Worm (Caenorhabditis elegans) whole organism, L1 larva: ENCODE data around the gene Y102A11A.5.

ENCODE experiments used
- Y116A8C.19 ChIP-seq: sonication (generic microtip); optimal IDR thresholded peaks from 2 replicates; lab custom pipeline; 2016; ENCODE audit warnings: missing compliant biosample characterization, missing genetic modification characterization, borderline replicate concordance
- efl-1 ChIP-seq, 4 experiments: fragments of 150-350 bp; optimal IDR thresholded peaks in 3 of 4; peaks in 1 of 4; 1 replicate in 1 of 4; 2 replicates in 3 of 4; lab custom pipeline; 2014; ENCODE audit warnings: missing biosample characterization in 2 of 4, missing genetic modification characterization in 2 of 4, missing genetic modification reagents in 2 of 4
- hpl-2 ChIP-seq: fragments of 150-350 bp; optimal IDR thresholded peaks from 2 replicates; lab custom pipeline; 2014; ENCODE audit warnings: missing biosample characterization, missing genetic modification reagents, missing genetic modification characterization
- mab-9 ChIP-seq: fragments of 200-800 bp; sonication (Bioruptor generic); IDR thresholded peaks from 2 replicates; pipeline ENCODE4 v1.3.6; 2022; ENCODE audit warnings: missing genetic modification reagents, missing genetic modification characterization, missing compliant biosample characterization
- nhr-237 ChIP-seq: fragments of 150-350 bp; optimal IDR thresholded peaks from 2 replicates; lab custom pipeline; 2014; ENCODE audit warnings: missing biosample characterization, missing genetic modification characterization
- nhr-84 ChIP-seq: sonication (generic microtip); optimal IDR thresholded peaks from 2 replicates; lab custom pipeline; 2017; ENCODE audit warnings: missing biosample characterization, missing genetic modification characterization
- pax-3 ChIP-seq: fragments of 200-800 bp; sonication (Bioruptor generic); optimal IDR thresholded peaks from 2 replicates; lab custom pipeline; 2018; ENCODE audit warnings: mild to moderate bottlenecking, missing genetic modification characterization, moderate library complexity, missing compliant biosample characterization
- skn-1 ChIP-seq: fragments of 150-350 bp; optimal IDR thresholded peaks from 2 replicates; lab custom pipeline; 2014; ENCODE audit warnings: missing biosample characterization, missing genetic modification characterization
- sox-4 ChIP-seq: sonication (generic microtip); optimal IDR thresholded peaks from 2 replicates; lab custom pipeline; 2016; ENCODE audit warnings: missing genetic modification characterization, missing compliant biosample characterization
- swsn-7 ChIP-seq: sonication (generic microtip); optimal IDR thresholded peaks from 2 replicates; lab custom pipeline; 2016; ENCODE audit warnings: missing genetic modification characterization, missing compliant biosample characterization

Gene Y102A11A.5

DNA sequence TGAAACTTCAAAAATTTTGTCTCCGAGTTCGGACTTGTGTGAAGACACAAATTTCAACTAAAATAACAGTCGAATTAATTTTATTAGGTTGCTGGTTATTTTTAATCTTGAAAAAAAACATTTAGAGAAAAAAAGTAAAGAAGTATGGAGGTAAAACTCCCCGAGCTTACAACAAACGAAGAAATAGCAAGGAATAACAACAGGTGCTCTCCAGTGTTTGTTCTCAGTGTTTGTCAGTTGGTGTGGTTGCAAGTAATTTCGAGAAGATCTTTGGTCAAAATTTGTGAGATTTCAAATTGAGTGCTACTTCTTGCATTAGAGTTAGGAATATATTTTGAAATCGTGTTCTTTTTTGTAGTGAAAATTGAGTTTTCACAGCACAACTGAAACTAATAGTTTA, 46.6 kb downstream of the Y102A11A.5 start:
- TF ChIP-seq pax-3 (tag; lab: Kevin White, UChicago) = no peak
- TF ChIP-seq skn-1 (tag; lab: Kevin White, UChicago) = peak; percentile 2

DNA sequence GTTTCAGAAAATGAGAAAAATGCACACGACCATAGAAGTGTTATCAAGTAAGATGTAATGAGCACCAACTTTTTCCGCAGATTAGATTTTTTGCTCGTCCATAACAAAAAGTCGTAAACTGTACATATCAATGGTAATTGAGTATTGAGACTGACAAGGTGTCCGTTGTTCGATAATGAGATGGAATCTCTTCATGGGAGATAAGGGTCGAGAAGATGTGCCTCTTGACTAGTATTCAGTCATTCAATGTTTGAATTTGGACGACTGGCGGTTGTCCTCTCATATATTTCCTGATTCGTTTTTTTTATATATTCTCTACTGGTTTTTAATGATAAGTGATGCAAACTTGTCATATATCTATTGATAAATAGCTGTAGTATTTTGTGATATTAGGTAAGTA, 49.7 kb downstream of the Y102A11A.5 start:
- TF ChIP-seq hpl-2 (GFP tag; lab: Kevin White, UChicago) (no peak), sox-4 (tag; lab: Kevin White, UChicago) (no peak), swsn-7 (tag; lab: Kevin White, UChicago) (no peak), nhr-84 (tag; lab: Kevin White, UChicago) (no peak), mab-9 (GFP tag; lab: Robert Waterston, UW) (no peak), efl-1 (optimal IDR thresholded peaks at IDR 0.05; lab: Kevin White, UChicago) (no peak), efl-1 (GFP tag; optimal IDR thresholded peaks at IDR 0.05 in 1 of 2; lab: Kevin White, UChicago) (peak in 1 of 2 experiments; percentile 69), nhr-237 (tag; lab: Kevin White, UChicago) (no peak), Y116A8C.19 (tag; lab: Kevin White, UChicago) (no peak)
